Worm (Caenorhabditis elegans) whole organism, L4/young adult: ENCODE data around the gene far-3.

Source experiments
- W03F9.2 ChIP-seq: fragments of 150-350 bp; optimal IDR thresholded peaks from 2 replicates; lab custom pipeline; 2014; ENCODE audit warnings: missing biosample characterization, missing genetic modification characterization
- dao-5 ChIP-seq: sonication (generic microtip); optimal IDR thresholded peaks from 2 replicates; lab custom pipeline; 2016; ENCODE audit warnings: missing genotype, missing genetic modification characterization, moderate library complexity, missing compliant biosample characterization
- him-1 ChIP-seq: sonication (generic microtip); optimal IDR thresholded peaks from 2 replicates; lab custom pipeline; 2016; ENCODE audit warnings: missing genotype, missing genetic modification reagents, missing genetic modification characterization, missing compliant biosample characterization

ce11 chrV:13025283-13025682, 28.0 kb upstream of the far-3 start:
- TF ChIP-seq W03F9.2 (no peak), dao-5 (tag; lab: Kevin White, UChicago) (no peak), him-1 (no peak)
